Fruit fly (Drosophila melanogaster) whole organism, embryonic: Measurements from ENCODE around the gene Ide.

Source experiments
- BEAF-32 ChIP-seq: fragments of 200-800 bp; sonication (Bioruptor generic); optimal IDR thresholded peaks from 3 replicates; lab custom pipeline; 2017; ENCODE audit warnings: missing biosample characterization, missing genetic modification characterization, mild to moderate bottlenecking, moderate library complexity, missing genetic modification reagents
- CG10654 ChIP-seq: fragments of 200-800 bp; sonication (Bioruptor generic); optimal IDR thresholded peaks from 2 replicates; lab custom pipeline; 2016; ENCODE audit warnings: missing biosample characterization, missing genetic modification characterization
- CG13894 ChIP-seq: fragments of 200-800 bp; sonication (Bioruptor generic); optimal IDR thresholded peaks from 3 replicates; lab custom pipeline; 2018; ENCODE audit warnings: missing biosample characterization, mild to moderate bottlenecking, missing genetic modification characterization, moderate library complexity
- CG16863 ChIP-seq: fragments of 200-800 bp; sonication (Bioruptor generic); optimal IDR thresholded peaks from 3 replicates; lab custom pipeline; 2016; ENCODE audit warnings: missing biosample characterization, missing genetic modification characterization
- CG17612 ChIP-seq: fragments of 200-800 bp; sonication (Bioruptor generic); IDR thresholded peaks from 2 replicates; pipeline ENCODE4 v1.3.6; 2022; ENCODE audit warnings: missing biosample characterization, missing genetic modification characterization
- CG17802 ChIP-seq: fragments of 200-800 bp; sonication (Bioruptor generic); optimal IDR thresholded peaks from 2 replicates; lab custom pipeline; 2018; ENCODE audit warnings: missing biosample characterization, mild to moderate bottlenecking, missing genetic modification characterization, moderate library complexity
- CG17912 ChIP-seq: fragments of 200-800 bp; sonication (Bioruptor generic); optimal IDR thresholded peaks from 2 replicates; lab custom pipeline; 2018; ENCODE audit warnings: missing biosample characterization, mild to moderate bottlenecking, missing genetic modification characterization
- CG2120 ChIP-seq: fragments of 200-800 bp; sonication (Bioruptor generic); optimal IDR thresholded peaks from 3 replicates; lab custom pipeline; 2016; ENCODE audit warnings: missing biosample characterization, missing genetic modification characterization
- CG2129 ChIP-seq: fragments of 200-800 bp; sonication (Bioruptor generic); IDR thresholded peaks from 2 replicates; pipeline ENCODE4 v1.3.6; 2022; ENCODE audit warnings: missing biosample characterization, missing genetic modification characterization; ENCODE audit not compliant: partially characterized antibody
- CG2889 ChIP-seq: fragments of 200-800 bp; sonication (Bioruptor generic); IDR thresholded peaks from 3 replicates; pipeline ENCODE4 v1.3.6; 2022; ENCODE audit warnings: missing biosample characterization, missing genetic modification characterization
- CG31441 ChIP-seq: fragments of 200-800 bp; sonication (Bioruptor generic); IDR thresholded peaks from 2 replicates; pipeline ENCODE4 v1.3.6; 2022; ENCODE audit warnings: missing biosample characterization, missing genetic modification characterization
- CG33557 ChIP-seq: fragments of 200-800 bp; sonication (Bioruptor generic); optimal IDR thresholded peaks from 2 replicates; lab custom pipeline; 2019; ENCODE audit warnings: missing biosample characterization, mild to moderate bottlenecking, missing genetic modification characterization, moderate library complexity
- CG34376 ChIP-seq: fragments of 200-800 bp; sonication (Bioruptor generic); optimal IDR thresholded peaks from 2 replicates; lab custom pipeline; 2018; ENCODE audit warnings: missing biosample characterization, mild to moderate bottlenecking, missing genetic modification characterization
- CG4424 ChIP-seq: fragments of 200-800 bp; sonication (Bioruptor generic); optimal IDR thresholded peaks from 3 replicates; lab custom pipeline; 2016; ENCODE audit warnings: missing biosample characterization, missing genetic modification characterization
- CG6254 ChIP-seq: fragments of 200-800 bp; sonication (Bioruptor generic); optimal IDR thresholded peaks from 3 replicates; lab custom pipeline; 2017; ENCODE audit warnings: mild to moderate bottlenecking, missing biosample characterization, missing genetic modification reagents, missing genetic modification characterization
- CG6272 ChIP-seq: fragments of 200-800 bp; sonication (Bioruptor generic); IDR thresholded peaks from 2 replicates; pipeline ENCODE4 v1.3.6; 2022; ENCODE audit warnings: missing biosample characterization, missing genetic modification characterization
- CG6654 ChIP-seq: fragments of 200-800 bp; sonication (Bioruptor generic); optimal IDR thresholded peaks from 2 replicates; lab custom pipeline; 2017; ENCODE audit warnings: missing biosample characterization, mild to moderate bottlenecking, missing genetic modification characterization
- CG6689 ChIP-seq: fragments of 200-800 bp; sonication (Bioruptor generic); IDR thresholded peaks from 2 replicates; pipeline ENCODE4 v1.3.6; 2022; ENCODE audit warnings: missing biosample characterization, missing genetic modification characterization
- CG7745 ChIP-seq: fragments of 200-800 bp; sonication (Bioruptor generic); optimal IDR thresholded peaks from 2 replicates; lab custom pipeline; 2018; ENCODE audit warnings: missing biosample characterization, mild to moderate bottlenecking, missing genetic modification characterization, moderate library complexity
- CG8359 ChIP-seq: fragments of 200-800 bp; sonication (Bioruptor generic); optimal IDR thresholded peaks from 2 replicates; lab custom pipeline; 2017; ENCODE audit warnings: missing biosample characterization, mild to moderate bottlenecking, missing genetic modification characterization, borderline replicate concordance
- CoRest ChIP-seq: fragments of 200-800 bp; sonication (Bioruptor generic); optimal IDR thresholded peaks from 3 replicates; lab custom pipeline; 2018; ENCODE audit warnings: missing biosample characterization, mild to moderate bottlenecking, missing genetic modification characterization, moderate library complexity
- D19B ChIP-seq: fragments of 200-800 bp; sonication (Bioruptor generic); optimal IDR thresholded peaks from 2 replicates; lab custom pipeline; 2017; ENCODE audit warnings: missing biosample characterization, mild to moderate bottlenecking, missing genetic modification characterization
- Dek ChIP-seq: fragments of 200-800 bp; sonication (Bioruptor generic); optimal IDR thresholded peaks from 3 replicates; lab custom pipeline; 2019; ENCODE audit warnings: missing biosample characterization, mild to moderate bottlenecking, missing genetic modification characterization, moderate library complexity
- Ets97D ChIP-seq: fragments of 200-800 bp; sonication (Bioruptor generic); optimal IDR thresholded peaks from 3 replicates; lab custom pipeline; 2016; ENCODE audit warnings: missing biosample characterization, missing genetic modification characterization
- MESR4 ChIP-seq: fragments of 200-800 bp; sonication (Bioruptor generic); optimal IDR thresholded peaks from 2 replicates; lab custom pipeline; 2018; ENCODE audit warnings: missing biosample characterization, mild to moderate bottlenecking, missing genetic modification characterization, moderate library complexity
- MTF-1 ChIP-seq: fragments of 200-800 bp; sonication (Bioruptor generic); optimal IDR thresholded peaks from 2 replicates; lab custom pipeline; 2018; ENCODE audit warnings: missing biosample characterization, mild to moderate bottlenecking, missing genetic modification characterization, borderline replicate concordance
- Mrtf ChIP-seq: fragments of 200-800 bp; sonication (Bioruptor generic); IDR thresholded peaks from 3 replicates; pipeline ENCODE4 v1.3.6; 2022; ENCODE audit warnings: missing biosample characterization, missing genetic modification characterization
- Rfx ChIP-seq: fragments of 200-800 bp; sonication (Bioruptor generic); IDR thresholded peaks from 2 replicates; pipeline ENCODE4 v1.3.6; 2022; ENCODE audit warnings: missing biosample characterization, missing genetic modification characterization
- Side ChIP-seq: fragments of 200-800 bp; sonication (Bioruptor generic); optimal IDR thresholded peaks from 2 replicates; lab custom pipeline; 2016; ENCODE audit warnings: missing biosample characterization, missing genetic modification characterization
- Tbp ChIP-seq: fragments of >200 bp; optimal IDR thresholded peaks from 2 replicates; lab custom pipeline; 2018; ENCODE audit warnings: missing biosample characterization, missing genetic modification characterization
- Xbp1 ChIP-seq: fragments of 200-800 bp; sonication (Bioruptor generic); optimal IDR thresholded peaks from 3 replicates; lab custom pipeline; 2016; ENCODE audit warnings: missing biosample characterization, mild to moderate bottlenecking, missing genetic modification characterization
- ap ChIP-seq: fragments of 200-800 bp; sonication (Bioruptor generic); IDR thresholded peaks from 2 replicates; pipeline ENCODE4 v1.3.6; 2022; ENCODE audit warnings: missing biosample characterization, missing genetic modification characterization
- ara ChIP-seq: fragments of 200-800 bp; sonication (Bioruptor generic); IDR thresholded peaks from 2 replicates; pipeline ENCODE4 v1.3.6; 2022; ENCODE audit warnings: missing biosample characterization, missing genetic modification characterization
- bigmax ChIP-seq: fragments of 200-800 bp; sonication (Bioruptor generic); optimal IDR thresholded peaks from 2 replicates; lab custom pipeline; 2018; ENCODE audit warnings: missing biosample characterization, mild to moderate bottlenecking, missing genetic modification characterization
- cato ChIP-seq: fragments of 200-800 bp; sonication (Bioruptor generic); optimal IDR thresholded peaks from 2 replicates; lab custom pipeline; 2016; ENCODE audit warnings: missing biosample characterization, missing genetic modification characterization, borderline replicate concordance
- crc ChIP-seq: fragments of 200-800 bp; sonication (Bioruptor generic); optimal IDR thresholded peaks from 2 replicates; lab custom pipeline; 2016; ENCODE audit warnings: missing biosample characterization, missing genetic modification characterization
- crol ChIP-seq: fragments of 200-800 bp; sonication (Bioruptor generic); IDR thresholded peaks from 2 replicates; pipeline ENCODE4 v1.3.6; 2022; ENCODE audit warnings: missing biosample characterization, missing genetic modification characterization
- dpn ChIP-seq, 2 experiments: fragments of 200-800 bp; sonication (Bioruptor generic); optimal IDR thresholded peaks; 3 replicates each; lab custom pipeline; 2016; ENCODE audit warnings: missing biosample characterization in 2 of 2, missing genetic modification characterization in 2 of 2
- fu2 ChIP-seq: fragments of 200-800 bp; sonication (Bioruptor generic); optimal IDR thresholded peaks from 2 replicates; lab custom pipeline; 2016; ENCODE audit warnings: missing biosample characterization, missing genetic modification characterization
- hbn ChIP-seq: fragments of 200-800 bp; sonication (Bioruptor generic); IDR thresholded peaks from 2 replicates; pipeline ENCODE4 v1.3.6; 2022; ENCODE audit warnings: missing biosample characterization, missing genetic modification characterization; ENCODE audit not compliant: partially characterized antibody
- p53 ChIP-seq: fragments of 200-800 bp; sonication (Bioruptor generic); optimal IDR thresholded peaks from 2 replicates; lab custom pipeline; 2016; ENCODE audit warnings: missing biosample characterization, missing genetic modification characterization
- pan ChIP-seq, 4 experiments: fragments of >200 bp in 3 of 4; fragments of 200-800 bp in 1 of 4; sonication (Bioruptor generic) in 1 of 4; optimal IDR thresholded peaks in 3 of 4; IDR thresholded peaks in 1 of 4; 2 replicates each; pipeline versions ENCODE4 v1.3.6 to Lab custom; 2017 to 2022; ENCODE audit warnings: missing biosample characterization in 2 of 4, missing genetic modification characterization in 2 of 4, mixed read lengths in 1 of 4
- pb ChIP-seq: fragments of 200-800 bp; sonication (Bioruptor generic); optimal IDR thresholded peaks from 3 replicates; lab custom pipeline; 2016; ENCODE audit warnings: missing biosample characterization, missing genetic modification characterization
- pita ChIP-seq: fragments of 200-800 bp; sonication (Bioruptor generic); optimal IDR thresholded peaks from 2 replicates; lab custom pipeline; 2017; ENCODE audit warnings: missing biosample characterization, mild to moderate bottlenecking, missing genetic modification characterization
- psq ChIP-seq: fragments of 200-800 bp; sonication (Bioruptor generic); optimal IDR thresholded peaks from 2 replicates; lab custom pipeline; 2017; ENCODE audit warnings: missing biosample characterization, missing genetic modification characterization
- tap ChIP-seq: fragments of 200-800 bp; optimal IDR thresholded peaks from 3 replicates; lab custom pipeline; 2019; ENCODE audit warnings: missing biosample characterization, mild to moderate bottlenecking, missing genetic modification characterization, moderate library complexity
- trh ChIP-seq: fragments of 200-800 bp; sonication (Bioruptor generic); optimal IDR thresholded peaks from 2 replicates; lab custom pipeline; 2016; ENCODE audit warnings: missing biosample characterization, missing genetic modification characterization
- twi ChIP-seq: fragments of 200-800 bp; optimal IDR thresholded peaks from 2 replicates; lab custom pipeline; 2019; ENCODE audit warnings: missing biosample characterization, mild to moderate bottlenecking, missing genetic modification characterization, moderate library complexity
- tx ChIP-seq: fragments of 200-800 bp; sonication (Bioruptor generic); optimal IDR thresholded peaks from 2 replicates; lab custom pipeline; 2016; ENCODE audit warnings: missing biosample characterization, missing genetic modification characterization

Gene Ide

dm6 chr3L:20384086-20384810 lies 8.6 kb upstream of the Ide start, which contains the start of the genes CG5498 and fbl (continued):
- TF ChIP-seq ara (GFP tag; lab: Robert Waterston, UW) (0 out of 2 replicates have a peak, but pooled peaks have one; percentile 4), Rfx (GFP tag; lab: Robert Waterston, UW) (peak; percentile 64), CG6654 (GFP tag; lab: Kevin White, UChicago) (no peak), Mrtf (GFP tag; lab: Robert Waterston, UW) (no peak), CG2889 (GFP tag; lab: Robert Waterston, UW) (no peak), CG34376 (peak; percentile 75), twi (tag; lab: Kevin White, UChicago) (peak; percentile 19), CG6689 (GFP tag; lab: Robert Waterston, UW) (peak; percentile 50), CG6254 (no peak), CG13894 (tag; lab: Kevin White, UChicago) (peak; percentile 63), cato (GFP tag; lab: Kevin White, UChicago) (peak; percentile 47), trh (GFP tag; lab: Kevin White, UChicago) (no peak), psq (no peak), Tbp (GFP tag; lab: Kevin White, UChicago) (no peak), CG4424 (GFP tag; lab: Kevin White, UChicago) (peak; percentile 74), CG2129 (GFP tag; lab: Robert Waterston, UW) (no peak), CoRest (tag; lab: Kevin White, UChicago) (peak; percentile 80), CG33557 (GFP tag; lab: Kevin White, UChicago) (peak; percentile 61), crc (GFP tag; lab: Kevin White, UChicago) (no peak), CG7745 (tag; lab: Kevin White, UChicago) (peak; percentile 45), p53 (GFP tag; lab: Kevin White, UChicago) (no peak), crol (GFP tag; lab: Robert Waterston, UW) (0 out of 2 replicates have a peak, but pooled peaks have one; percentile 34), CG31441 (GFP tag; lab: Robert Waterston, UW) (peak; percentile 66), BEAF-32 (GFP tag; lab: Kevin White, UChicago) (peak; percentile 57), pan (optimal IDR thresholded peaks at IDR 0.05; lab: Kevin White, UChicago) (no peak), pan (GFP tag; optimal IDR thresholded peaks at IDR 0.05 in 1 of 2, IDR thresholded peaks at IDR 0.05 in 1 of 2) (peak in 1 of 2 experiments; percentile 46), CG6272 (GFP tag; lab: Robert Waterston, UW) (no peak), CG10654 (GFP tag; lab: Kevin White, UChicago) (peak; percentile 62), fu2 (no peak), CG17802 (tag; lab: Kevin White, UChicago) (no peak), Xbp1 (GFP tag; lab: Kevin White, UChicago) (peak; percentile 63), dpn (GFP tag; optimal IDR thresholded peaks at IDR 0.05; lab: Kevin White, UChicago) (peak; percentile 50 to 73), D19B (GFP tag; lab: Kevin White, UChicago) (peak; percentile 35), CG16863 (GFP tag; lab: Kevin White, UChicago) (no peak), bigmax (GFP tag; lab: Kevin White, UChicago) (no peak), pb (GFP tag; lab: Kevin White, UChicago) (no peak), CG2120 (GFP tag; lab: Kevin White, UChicago) (peak; percentile 84), Ets97D (GFP tag; lab: Kevin White, UChicago) (peak; percentile 14), tx (GFP tag; lab: Kevin White, UChicago) (peak; percentile 0), MESR4 (GFP tag; lab: Kevin White, UChicago) (peak; percentile 60), CG17912 (GFP tag; lab: Kevin White, UChicago) (no peak), ap (no peak), pita (no peak), hbn (GFP tag; lab: Robert Waterston, UW) (peak; percentile 38; the same call in 1 of the 2 replicates), tap (peak; percentile 13), MTF-1 (GFP tag; lab: Kevin White, UChicago) (no peak), CG17612 (GFP tag; lab: Robert Waterston, UW) (no peak), Dek (tag; lab: Kevin White, UChicago) (peak; percentile 35), Side (GFP tag; lab: Kevin White, UChicago) (peak; percentile 18), CG8359 (no peak)
